Fruit fly (Drosophila melanogaster) whole organism, wandering third instar larva: ENCODE results near the gene P5CDh2.

ENCODE experiments used
- Abd-B ChIP-seq: fragments of >200 bp; optimal IDR thresholded peaks from 2 replicates; lab custom pipeline; 2017; ENCODE audit warnings: missing biosample characterization, missing genetic modification characterization
- CG32264 ChIP-seq: fragments of 200-800 bp; sonication (Bioruptor generic); optimal IDR thresholded peaks from 2 replicates; lab custom pipeline; 2016; ENCODE audit warnings: missing biosample characterization, missing genetic modification characterization
- CG9705 ChIP-seq: fragments of 200-800 bp; sonication (Bioruptor generic); optimal IDR thresholded peaks from 2 replicates; lab custom pipeline; 2018; ENCODE audit warnings: missing biosample characterization, mild to moderate bottlenecking, missing genetic modification characterization
- CrebA ChIP-seq: fragments of 200-800 bp; sonication (Bioruptor generic); optimal IDR thresholded peaks from 2 replicates; lab custom pipeline; 2016; ENCODE audit warnings: missing biosample characterization, mild to moderate bottlenecking, missing genetic modification characterization, borderline replicate concordance
- Dfd ChIP-seq: fragments of >200 bp; optimal IDR thresholded peaks from 2 replicates; lab custom pipeline; 2017; ENCODE audit warnings: missing biosample characterization, missing genetic modification characterization
- Dif ChIP-seq: fragments of 200-275, 200-300 bp; sonication (Bioruptor generic); optimal IDR thresholded peaks from 2 replicates; lab custom pipeline; 2018; ENCODE audit warnings: missing biosample characterization, missing genetic modification characterization; ENCODE audit not compliant: partially characterized antibody
- GATAd ChIP-seq: sonication (Bioruptor generic); optimal IDR thresholded peaks from 2 replicates; lab custom pipeline; 2016; ENCODE audit warnings: missing biosample characterization, missing genetic modification characterization
- HLH106 ChIP-seq: fragments of 200-800 bp; optimal IDR thresholded peaks from 3 replicates; lab custom pipeline; 2019; ENCODE audit warnings: missing biosample characterization, mild to moderate bottlenecking, missing genetic modification characterization, moderate library complexity
- Hnf4 ChIP-seq: fragments of 200-800 bp; sonication (Bioruptor generic); optimal IDR thresholded peaks from 2 replicates; lab custom pipeline; 2016; ENCODE audit warnings: missing biosample characterization, mild to moderate bottlenecking, missing genetic modification characterization
- Hr78 ChIP-seq: fragments of >200 bp; optimal IDR thresholded peaks from 2 replicates; lab custom pipeline; 2017; ENCODE audit warnings: missing biosample characterization, missing genetic modification characterization
- Hr83 ChIP-seq: fragments of 200-300 bp; sonication (Bioruptor generic); optimal IDR thresholded peaks from 2 replicates; lab custom pipeline; 2016; ENCODE audit warnings: missing biosample characterization, mild to moderate bottlenecking, missing genetic modification characterization, moderate library complexity; ENCODE audit not compliant: poor library complexity, severe bottlenecking
- Jra ChIP-seq: sonication (Bioruptor generic); optimal IDR thresholded peaks from 2 replicates; lab custom pipeline; 2016; ENCODE audit warnings: missing biosample characterization, missing genetic modification characterization
- Mio ChIP-seq: sonication (Bioruptor generic); optimal IDR thresholded peaks from 2 replicates; lab custom pipeline; 2016; ENCODE audit warnings: missing biosample characterization, missing genetic modification characterization
- Myc ChIP-seq: fragments of >200 bp; optimal IDR thresholded peaks from 2 replicates; lab custom pipeline; 2017
- N ChIP-seq: fragments of >200 bp; optimal IDR thresholded peaks from 2 replicates; lab custom pipeline; 2018; ENCODE audit warnings: missing biosample characterization, missing external identifiers, missing genetic modification characterization
- OdsH ChIP-seq: fragments of 200-800 bp; sonication (Bioruptor generic); optimal IDR thresholded peaks from 2 replicates; lab custom pipeline; 2016; ENCODE audit warnings: missing biosample characterization, mild to moderate bottlenecking, missing genetic modification characterization
- Rel ChIP-seq, 2 experiments: fragments of 200-800 bp; sonication (Bioruptor generic) in 1 of 2; optimal IDR thresholded peaks; 2 replicates in 1 of 2; 3 replicates in 1 of 2; lab custom pipeline; 2016 to 2019; ENCODE audit warnings: mild to moderate bottlenecking in 2 of 2, missing biosample characterization in 2 of 2, missing genetic modification characterization in 2 of 2, moderate library complexity in 1 of 2
- Sp1 ChIP-seq: fragments of 200-800 bp; sonication (Bioruptor generic); optimal IDR thresholded peaks from 3 replicates; lab custom pipeline; 2019; ENCODE audit warnings: missing biosample characterization, mild to moderate bottlenecking, missing genetic modification characterization, moderate library complexity
- Vsx2 ChIP-seq: fragments of 200-300, 225-300 bp; sonication (Bioruptor generic); optimal IDR thresholded peaks from 2 replicates; lab custom pipeline; 2018; ENCODE audit warnings: missing biosample characterization, missing genetic modification characterization; ENCODE audit not compliant: partially characterized antibody
- br ChIP-seq: fragments of 200-800 bp; sonication (Bioruptor generic); optimal IDR thresholded peaks from 2 replicates; lab custom pipeline; 2016; ENCODE audit warnings: missing biosample characterization, missing genetic modification characterization
- brk ChIP-seq: fragments of 200-800 bp; sonication (Bioruptor generic); optimal IDR thresholded peaks from 2 replicates; lab custom pipeline; 2016; ENCODE audit warnings: missing biosample characterization, mild to moderate bottlenecking, missing genetic modification characterization
- dl ChIP-seq, 2 experiments: fragments of 175-275, 200-275 bp in 1 of 2; fragments of 200-275 bp in 1 of 2; sonication (Bioruptor generic); optimal IDR thresholded peaks; lab custom pipeline; 2018; ENCODE audit warnings: mild to moderate bottlenecking in 2 of 2, missing biosample characterization in 2 of 2, missing genetic modification characterization in 2 of 2, moderate library complexity in 2 of 2; ENCODE audit not compliant: partially characterized antibody in 2 of 2, insufficient read depth in 1 of 2
- dmrt93B ChIP-seq: fragments of 200-800 bp; sonication (Bioruptor generic); optimal IDR thresholded peaks from 2 replicates; lab custom pipeline; 2018; ENCODE audit warnings: missing biosample characterization, mild to moderate bottlenecking, missing genetic modification characterization
- dsf ChIP-seq: sonication (Bioruptor generic); optimal IDR thresholded peaks from 2 replicates; lab custom pipeline; 2016; ENCODE audit warnings: missing biosample characterization, missing genetic modification characterization, borderline replicate concordance
- ey ChIP-seq: fragments of 200-800 bp; sonication (Bioruptor generic); optimal IDR thresholded peaks from 2 replicates; lab custom pipeline; 2016; ENCODE audit warnings: missing biosample characterization, missing genetic modification characterization
- foxo ChIP-seq, 2 experiments: fragments of 200-800 bp; sonication (Bioruptor generic); optimal IDR thresholded peaks; 2 replicates in 1 of 2; 3 replicates in 1 of 2; lab custom pipeline; 2016 to 2017; ENCODE audit warnings: missing biosample characterization in 2 of 2, missing genetic modification characterization in 2 of 2
- fru ChIP-seq: fragments of 200-800 bp; sonication (Bioruptor generic); optimal IDR thresholded peaks from 3 replicates; lab custom pipeline; 2016; ENCODE audit warnings: missing biosample characterization, mild to moderate bottlenecking, missing genetic modification characterization
- h ChIP-seq: fragments of 200-800 bp; sonication (Bioruptor generic); optimal IDR thresholded peaks from 3 replicates; lab custom pipeline; 2016; ENCODE audit warnings: missing biosample characterization, mild to moderate bottlenecking, missing genetic modification characterization
- jim ChIP-seq: fragments of 175-275, 200-325 bp; sonication (Bioruptor generic); optimal IDR thresholded peaks from 2 replicates; lab custom pipeline; 2016; ENCODE audit warnings: missing biosample characterization, mild to moderate bottlenecking, missing genetic modification characterization
- lola ChIP-seq: fragments of >200 bp; optimal IDR thresholded peaks from 2 replicates; lab custom pipeline; 2017; ENCODE audit warnings: missing biosample characterization, missing genetic modification characterization
- pan ChIP-seq: fragments of >200 bp; optimal IDR thresholded peaks from 2 replicates; lab custom pipeline; 2017
- psq ChIP-seq: fragments of 200-800 bp; sonication (Bioruptor generic); optimal IDR thresholded peaks from 3 replicates; lab custom pipeline; 2017; ENCODE audit warnings: missing biosample characterization, mild to moderate bottlenecking, missing genetic modification characterization, moderate library complexity
- rgr ChIP-seq: fragments of 200-800 bp; sonication (Bioruptor generic); optimal IDR thresholded peaks from 3 replicates; lab custom pipeline; 2016; ENCODE audit warnings: missing biosample characterization, mild to moderate bottlenecking, missing genetic modification characterization
- sage ChIP-seq: fragments of 200-800 bp; sonication (Bioruptor generic); optimal IDR thresholded peaks from 2 replicates; lab custom pipeline; 2016; ENCODE audit warnings: missing biosample characterization, mild to moderate bottlenecking, missing genetic modification characterization
- sv ChIP-seq: fragments of 200-800 bp; sonication (Bioruptor generic); optimal IDR thresholded peaks from 3 replicates; lab custom pipeline; 2016; ENCODE audit warnings: missing biosample characterization, missing genetic modification characterization
- tai ChIP-seq: sonication (Bioruptor generic); optimal IDR thresholded peaks from 2 replicates; lab custom pipeline; 2016; ENCODE audit warnings: missing biosample characterization, missing genetic modification characterization
- usp ChIP-seq: fragments of >200 bp; optimal IDR thresholded peaks from 2 replicates; lab custom pipeline; 2017; ENCODE audit warnings: missing biosample characterization, missing genetic modification characterization
- woc ChIP-seq: sonication (Bioruptor generic); optimal IDR thresholded peaks from 2 replicates; lab custom pipeline; 2016; ENCODE audit warnings: missing biosample characterization, mild to moderate bottlenecking, missing genetic modification characterization

The P5CDh2 gene

dm6 chr3R:21893929-21894328 lies 16.2 kb downstream of the P5CDh2 start (continued):
- TF ChIP-seq Hr83 (GFP tag; lab: Kevin White, UChicago) (no peak), usp (GFP tag; lab: Kevin White, UChicago) (no peak), psq (peak; percentile 1), tai (no peak), HLH106 (peak; percentile 26)

- TF ChIP-seq Hr78 (no peak), OdsH (GFP tag; lab: Kevin White, UChicago) (no peak), dl (GFP tag; optimal IDR thresholded peaks at IDR 0.05; lab: Kevin White, UChicago; ENCODE audit: insufficient read depth in 1 of 2, partially characterized antibody in 2 of 2) (no peak), CG32264 (no peak), jim (GFP tag; lab: Kevin White, UChicago) (no peak), dmrt93B (GFP tag; lab: Kevin White, UChicago) (peak; percentile 60), br (no peak), brk (GFP tag; lab: Kevin White, UChicago) (no peak), Dif (GFP tag; lab: Kevin White, UChicago) (no peak), GATAd (GFP tag; lab: Kevin White, UChicago) (no peak), pan (lab: Kevin White, UChicago) (no peak), Mio (GFP tag; lab: Kevin White, UChicago) (no peak), Rel (GFP tag; optimal IDR thresholded peaks at IDR 0.05; lab: Kevin White, UChicago) (no peak), Rel (tag; optimal IDR thresholded peaks at IDR 0.05; lab: Kevin White, UChicago) (no peak), sage (GFP tag; lab: Kevin White, UChicago) (no peak), Hr83 (GFP tag; lab: Kevin White, UChicago) (no peak), dsf (GFP tag; lab: Kevin White, UChicago) (no peak), HLH106 (peak; percentile 57), ey (GFP tag; lab: Kevin White, UChicago) (no peak), foxo (GFP tag; optimal IDR thresholded peaks at IDR 0.05; lab: Kevin White, UChicago) (peak in 1 of 2 experiments; percentile 15), tai (no peak), Myc (lab: Kevin White, UChicago) (no peak), sv (GFP tag; lab: Kevin White, UChicago) (no peak), Sp1 (GFP tag; lab: Kevin White, UChicago) (peak; percentile 51), psq (peak; percentile 16), h (GFP tag; lab: Kevin White, UChicago) (no peak), Abd-B (GFP tag; lab: Kevin White, UChicago) (no peak), lola (GFP tag; lab: Kevin White, UChicago) (no peak), usp (GFP tag; lab: Kevin White, UChicago) (no peak)
These were observed 18.5 kb downstream of the P5CDh2 start for dm6 chr3R:21895961-21896875.

- TF ChIP-seq br (peak; percentile 83), foxo (GFP tag; optimal IDR thresholded peaks at IDR 0.05; lab: Kevin White, UChicago) (peak in 1 of 2 experiments; percentile 90), ey (GFP tag; lab: Kevin White, UChicago) (peak; percentile 81), usp (GFP tag; lab: Kevin White, UChicago) (no peak), h (GFP tag; lab: Kevin White, UChicago) (peak; percentile 91), dl (GFP tag; optimal IDR thresholded peaks at IDR 0.05; lab: Kevin White, UChicago; ENCODE audit: insufficient read depth in 1 of 2, partially characterized antibody in 2 of 2) (no peak), fru (GFP tag; lab: Kevin White, UChicago) (peak; percentile 87), sv (GFP tag; lab: Kevin White, UChicago) (no peak), N (GFP tag; lab: Kevin White, UChicago) (no peak), Dfd (GFP tag; lab: Kevin White, UChicago) (no peak), CrebA (no peak), CG9705 (GFP tag; lab: Kevin White, UChicago) (peak; percentile 79), psq (peak; percentile 78), sage (GFP tag; lab: Kevin White, UChicago) (peak; percentile 84), dmrt93B (GFP tag; lab: Kevin White, UChicago) (peak; percentile 56), Hnf4 (GFP tag; lab: Kevin White, UChicago) (peak; percentile 79), jim (GFP tag; lab: Kevin White, UChicago) (no peak), HLH106 (peak; percentile 90), rgr (GFP tag; lab: Kevin White, UChicago) (peak; percentile 83), CG32264 (peak; percentile 60), Sp1 (GFP tag; lab: Kevin White, UChicago) (peak; percentile 82), Hr83 (GFP tag; lab: Kevin White, UChicago) (peak; percentile 10), Jra (GFP tag; lab: Kevin White, UChicago) (peak; percentile 47), dsf (GFP tag; lab: Kevin White, UChicago) (peak; percentile 22), brk (GFP tag; lab: Kevin White, UChicago) (peak; percentile 39), Abd-B (GFP tag; lab: Kevin White, UChicago) (no peak), Rel (GFP tag; optimal IDR thresholded peaks at IDR 0.05; lab: Kevin White, UChicago) (peak; percentile 58), Rel (tag; optimal IDR thresholded peaks at IDR 0.05; lab: Kevin White, UChicago) (peak; percentile 58), Dif (GFP tag; lab: Kevin White, UChicago) (no peak), Myc (lab: Kevin White, UChicago) (no peak), lola (GFP tag; lab: Kevin White, UChicago) (no peak), Hr78 (no peak), Vsx2 (no peak), OdsH (GFP tag; lab: Kevin White, UChicago) (peak; percentile 80), GATAd (GFP tag; lab: Kevin White, UChicago) (no peak), woc (peak; percentile 73), pan (lab: Kevin White, UChicago) (no peak), tai (peak; percentile 65)
These were observed 19.8 kb downstream of the P5CDh2 start for dm6 chr3R:21897565-21897964.
